Worm (Caenorhabditis elegans): ENCODE results near the gene C23G10.11.

DNA sequence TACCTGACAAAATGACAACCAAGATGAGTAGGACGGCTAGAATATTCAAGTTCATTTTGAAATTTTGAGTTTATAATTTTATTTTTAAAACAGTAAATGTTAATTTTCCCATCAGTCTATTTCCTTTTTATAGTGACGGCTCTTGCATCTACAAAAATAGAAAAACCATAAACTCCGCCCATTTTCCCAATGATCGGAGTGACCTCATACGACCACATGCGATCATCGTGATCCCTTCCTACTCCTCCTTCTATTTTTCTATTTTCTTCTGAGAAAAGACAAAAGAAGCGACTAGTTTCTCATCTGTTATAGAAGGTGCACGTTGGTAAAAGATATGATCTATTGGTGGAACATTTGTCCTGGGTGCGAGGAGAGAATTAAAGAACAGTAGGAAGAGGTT, at the start of gene C23G10.11:
- TF ChIP-seq ama-1 (optimal IDR thresholded peaks at IDR 0.05), result no peak
- no peak for TF ChIP-seq R02D3.7 (tag; optimal IDR thresholded peaks at IDR 0.05)
- TF ChIP-seq ztf-11 (tag; optimal IDR thresholded peaks at IDR 0.05), result no peak
